Fruit fly (Drosophila melanogaster): ENCODE measurements around the gene Noc3.

dm6 chr3R:7249460-7249859 lies 2.7 kb upstream of the Noc3 start, which contains the start of the genes CG1227 and Dtwd2:
- TF ChIP-seq CG4318 (GFP tag; optimal IDR thresholded peaks at IDR 0.05) (peak; percentile 91), Hr4 (GFP tag; optimal IDR thresholded peaks at IDR 0.05) (peak; percentile 94), Blimp-1 (GFP tag; optimal IDR thresholded peaks at IDR 0.05) (peak; percentile 79), Gug (GFP tag; IDR thresholded peaks at IDR 0.05) (peak; percentile 95)
